Worm (Caenorhabditis elegans): ENCODE measurements around the gene T01D1.4.

DNA sequence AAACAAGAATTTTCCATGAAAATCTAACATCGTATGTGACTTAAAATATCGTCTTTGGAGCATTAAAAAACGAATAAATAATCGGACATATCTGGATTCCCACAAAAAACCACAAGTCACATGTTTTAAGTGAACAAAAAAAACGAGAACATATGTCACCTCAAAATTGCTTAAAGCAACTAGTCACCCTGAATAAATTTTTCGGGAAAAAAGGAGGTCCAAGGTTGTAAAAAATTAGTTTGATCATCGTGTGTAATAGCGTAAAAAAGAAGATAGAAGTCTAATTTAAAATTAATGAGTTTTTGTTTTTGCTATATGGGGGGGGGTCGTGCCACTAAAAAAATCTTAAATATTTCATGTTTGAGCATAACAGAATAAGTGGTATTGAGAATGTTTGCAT is 49.1 kb downstream of the T01D1.4 start:
- TF ChIP-seq elt-3 (tag; optimal IDR thresholded peaks at IDR 0.05) (no peak), lir-3 (tag; optimal IDR thresholded peaks at IDR 0.05; ENCODE audit: poor library complexity) (no peak)

Measured in whole organism, L1 larva.